Worm (Caenorhabditis elegans) whole organism, L4 larva: ENCODE data around the gene F59A1.15.

ENCODE experiments used
- F10B5.3 ChIP-seq: sonication (generic microtip); optimal IDR thresholded peaks from 2 replicates; lab custom pipeline; 2016; ENCODE audit warnings: mild to moderate bottlenecking, missing genetic modification characterization, missing compliant biosample characterization
- F37D6.2 ChIP-seq: sonication (generic microtip); optimal IDR thresholded peaks from 2 replicates; lab custom pipeline; 2016; ENCODE audit warnings: mild to moderate bottlenecking, missing genetic modification characterization, missing compliant biosample characterization
- F49E8.2 ChIP-seq: sonication (generic microtip); optimal IDR thresholded peaks from 2 replicates; lab custom pipeline; 2016; ENCODE audit warnings: missing compliant biosample characterization, mild to moderate bottlenecking, missing genetic modification characterization, borderline replicate concordance
- T20F7.1 ChIP-seq: fragments of 200-800 bp; sonication (Bioruptor generic); optimal IDR thresholded peaks from 2 replicates; lab custom pipeline; 2018; ENCODE audit warnings: mild to moderate bottlenecking, missing genetic modification characterization, missing compliant biosample characterization
- Y48G9A.11 ChIP-seq: fragments of 200-800 bp; sonication (Bioruptor generic); IDR thresholded peaks from 2 replicates; pipeline ENCODE4 v1.3.6; 2022; ENCODE audit warnings: missing genetic modification reagents, missing genetic modification characterization, missing compliant biosample characterization
- ZK337.2 ChIP-seq: fragments of 200-800 bp; sonication (Bioruptor generic); IDR thresholded peaks from 2 replicates; pipeline ENCODE4 v1.3.6; 2022; ENCODE audit warnings: missing genetic modification reagents, missing genetic modification characterization, missing compliant biosample characterization
- aha-1 ChIP-seq: fragments of 150-350 bp; peaks from one replicate; lab custom pipeline; 2014; ENCODE audit warnings: missing biosample characterization, missing genetic modification characterization
- ceh-20 ChIP-seq: fragments of 200-800 bp; sonication (Bioruptor generic); IDR thresholded peaks from 2 replicates; pipeline ENCODE4 v1.3.6; 2022; ENCODE audit warnings: missing genetic modification reagents, missing genetic modification characterization, missing compliant biosample characterization
- ceh-32 ChIP-seq: sonication (generic microtip); optimal IDR thresholded peaks from 2 replicates; lab custom pipeline; 2016; ENCODE audit warnings: mild to moderate bottlenecking, missing genetic modification characterization, missing compliant biosample characterization; ENCODE audit not compliant: poor library complexity
- ceh-62 ChIP-seq: sonication (generic microtip); optimal IDR thresholded peaks from 2 replicates; lab custom pipeline; 2017; ENCODE audit warnings: missing biosample characterization, missing genetic modification characterization
- ceh-82 ChIP-seq: sonication (generic microtip); optimal IDR thresholded peaks from 2 replicates; lab custom pipeline; 2017; ENCODE audit warnings: missing biosample characterization, missing genetic modification characterization
- ctbp-1 ChIP-seq: fragments of 200-800 bp; sonication (Bioruptor generic); IDR thresholded peaks from 2 replicates; pipeline ENCODE4 v1.3.6; 2022; ENCODE audit warnings: missing genetic modification reagents, missing genetic modification characterization, missing compliant biosample characterization
- daf-12 ChIP-seq: fragments of 150-350 bp; optimal IDR thresholded peaks from 2 replicates; lab custom pipeline; 2014; ENCODE audit warnings: missing biosample characterization, missing genetic modification reagents, missing genetic modification characterization
- daf-16 ChIP-seq, 3 experiments: sonication (generic microtip); optimal IDR thresholded peaks; 2 replicates each; lab custom pipeline; 2016 to 2017; ENCODE audit warnings: missing genetic modification characterization in 3 of 3, missing genetic modification reagents in 3 of 3, mild to moderate bottlenecking in 2 of 3, missing compliant biosample characterization in 2 of 3, missing biosample characterization in 1 of 3, moderate library complexity in 1 of 3
- daf-8 ChIP-seq: fragments of 200-800 bp; sonication (Bioruptor generic); IDR thresholded peaks from 2 replicates; pipeline ENCODE4 v1.3.6; 2022; ENCODE audit warnings: missing genetic modification characterization, missing compliant biosample characterization
- dmd-8 ChIP-seq: fragments of 200-800 bp; sonication (Bioruptor generic); IDR thresholded peaks from 2 replicates; pipeline ENCODE4 v1.3.6; 2022; ENCODE audit warnings: missing genetic modification characterization, missing compliant biosample characterization
- dpl-1 ChIP-seq: fragments of 150-350 bp; optimal IDR thresholded peaks from 2 replicates; lab custom pipeline; 2014; ENCODE audit warnings: missing biosample characterization, missing genetic modification reagents, missing genetic modification characterization
- duxl-1 ChIP-seq: sonication (generic microtip); optimal IDR thresholded peaks from 2 replicates; lab custom pipeline; 2016; ENCODE audit warnings: mild to moderate bottlenecking, missing genetic modification characterization, moderate library complexity, missing compliant biosample characterization; ENCODE audit not compliant: poor library complexity
- egl-27 ChIP-seq: sonication (generic microtip); optimal IDR thresholded peaks from 3 replicates; lab custom pipeline; 2017; ENCODE audit warnings: missing biosample characterization, missing genetic modification reagents, missing genetic modification characterization
- gei-8 ChIP-seq: fragments of 200-800 bp; sonication (Bioruptor generic); optimal IDR thresholded peaks from 2 replicates; lab custom pipeline; 2018; ENCODE audit warnings: mild to moderate bottlenecking, missing genetic modification characterization, missing compliant biosample characterization
- hif-1 ChIP-seq, 2 experiments: sonication (generic microtip); optimal IDR thresholded peaks; 2 replicates each; lab custom pipeline; 2016 to 2017; ENCODE audit warnings: missing compliant biosample characterization in 2 of 2, missing genetic modification characterization in 2 of 2, missing genetic modification reagents in 2 of 2, missing genotype in 2 of 2, mild to moderate bottlenecking in 1 of 2
- hlh-11 ChIP-seq: fragments of 200-800 bp; sonication (Bioruptor generic); optimal IDR thresholded peaks from 2 replicates; lab custom pipeline; 2018; ENCODE audit warnings: mild to moderate bottlenecking, missing genetic modification characterization, missing compliant biosample characterization
- hmg-1.1 ChIP-seq: fragments of 200-800 bp; sonication (Bioruptor generic); IDR thresholded peaks from 2 replicates; pipeline ENCODE4 v1.3.6; 2022; ENCODE audit warnings: missing genetic modification reagents, missing genetic modification characterization, missing compliant biosample characterization
- jun-1 ChIP-seq: fragments of 150-350 bp; optimal IDR thresholded peaks from 2 replicates; lab custom pipeline; 2014; ENCODE audit warnings: missing biosample characterization, missing genetic modification reagents, missing genetic modification characterization
- lim-7 ChIP-seq: fragments of 200-800 bp; sonication (Bioruptor generic); IDR thresholded peaks from 2 replicates; pipeline ENCODE4 v1.3.6; 2022; ENCODE audit warnings: missing genetic modification characterization, missing compliant biosample characterization
- lin-29 ChIP-seq: fragments of 200-800 bp; sonication (Bioruptor generic); IDR thresholded peaks from 2 replicates; pipeline ENCODE4 v1.3.6; 2022; ENCODE audit warnings: missing genetic modification reagents, missing genetic modification characterization, missing compliant biosample characterization
- lsy-2 ChIP-seq, 2 experiments: fragments of 150-350 bp in 1 of 2; sonication (generic microtip) in 1 of 2; optimal IDR thresholded peaks; 2 replicates each; lab custom pipeline; 2014 to 2017; ENCODE audit warnings: missing biosample characterization in 2 of 2, missing genetic modification characterization in 2 of 2
- madf-5 ChIP-seq, 2 experiments: fragments of 200-800 bp; sonication (Bioruptor generic); IDR thresholded peaks; 2 replicates each; pipeline ENCODE4 v1.3.6; 2022; ENCODE audit warnings: missing compliant biosample characterization in 2 of 2, missing genetic modification characterization in 2 of 2
- madf-9 ChIP-seq: fragments of 200-800 bp; sonication (Bioruptor generic); conservative IDR thresholded peaks from 2 replicates; pipeline ENCODE4 v1.3.6; 2022; ENCODE audit warnings: missing genetic modification reagents, missing genetic modification characterization, missing compliant biosample characterization
- mdl-1 ChIP-seq, 2 experiments: fragments of 150-350 bp in 1 of 2; sonication (generic microtip) in 1 of 2; optimal IDR thresholded peaks; 2 replicates each; lab custom pipeline; 2014 to 2017; ENCODE audit warnings: missing biosample characterization in 2 of 2, missing genetic modification characterization in 2 of 2
- mep-1 ChIP-seq: fragments of 150-350 bp; sonication (generic microtip); optimal IDR thresholded peaks from 3 replicates; lab custom pipeline; 2014; ENCODE audit warnings: missing biosample characterization, missing genetic modification characterization
- mes-2 ChIP-seq: sonication (generic microtip); optimal IDR thresholded peaks from 2 replicates; lab custom pipeline; 2016; ENCODE audit warnings: missing genotype, mild to moderate bottlenecking, missing genetic modification characterization, missing compliant biosample characterization; ENCODE audit not compliant: poor library complexity, severe bottlenecking
- nhr-10 ChIP-seq: fragments of 150-350 bp; optimal IDR thresholded peaks from 2 replicates; lab custom pipeline; 2014; ENCODE audit warnings: missing biosample characterization, missing genetic modification characterization
- nhr-102 ChIP-seq: sonication (generic microtip); optimal IDR thresholded peaks from 2 replicates; lab custom pipeline; 2016; ENCODE audit warnings: mild to moderate bottlenecking, missing genetic modification characterization, moderate library complexity, missing compliant biosample characterization
- nhr-11 ChIP-seq: fragments of 150-350 bp; optimal IDR thresholded peaks from 2 replicates; lab custom pipeline; 2014; ENCODE audit warnings: missing biosample characterization, missing genetic modification characterization
- nhr-41 ChIP-seq: fragments of 200-800 bp; sonication (Bioruptor generic); IDR thresholded peaks from 2 replicates; pipeline ENCODE4 v1.3.6; 2022; ENCODE audit warnings: missing genetic modification reagents, missing genetic modification characterization, missing compliant biosample characterization
- nhr-42 ChIP-seq: fragments of 200-800 bp; sonication (Bioruptor generic); IDR thresholded peaks from 2 replicates; pipeline ENCODE4 v1.3.6; 2022; ENCODE audit warnings: missing genetic modification characterization, missing compliant biosample characterization
- saeg-2 ChIP-seq: fragments of 200-800 bp; sonication (Bioruptor generic); IDR thresholded peaks from 2 replicates; pipeline ENCODE4 v1.3.6; 2022; ENCODE audit warnings: missing genetic modification reagents, missing genetic modification characterization, missing compliant biosample characterization
- sdz-12 ChIP-seq: fragments of 200-800 bp; sonication (Bioruptor generic); optimal IDR thresholded peaks from 2 replicates; lab custom pipeline; 2018; ENCODE audit warnings: mild to moderate bottlenecking, missing genetic modification characterization, missing compliant biosample characterization
- snpc-1.2 ChIP-seq: fragments of 200-800 bp; sonication (Bioruptor generic); IDR thresholded peaks from 2 replicates; pipeline ENCODE4 v1.3.6; 2022; ENCODE audit warnings: missing genetic modification reagents, missing genetic modification characterization, missing compliant biosample characterization
- snpc-4 ChIP-seq: fragments of 150-350 bp; optimal IDR thresholded peaks from 2 replicates; lab custom pipeline; 2014; ENCODE audit warnings: missing biosample characterization, missing genetic modification characterization
- spr-3 ChIP-seq: fragments of 200-800 bp; sonication (Bioruptor generic); optimal IDR thresholded peaks from 2 replicates; lab custom pipeline; 2018; ENCODE audit warnings: mild to moderate bottlenecking, missing genetic modification characterization, missing compliant biosample characterization
- unc-130 ChIP-seq: sonication (generic microtip); optimal IDR thresholded peaks from 2 replicates; lab custom pipeline; 2016; ENCODE audit warnings: missing genetic modification reagents, missing genetic modification characterization, missing compliant biosample characterization
- unc-62 ChIP-seq, 3 experiments: fragments of 150-350 bp in 1 of 3; sonication (generic microtip); optimal IDR thresholded peaks in 2 of 3; peaks in 1 of 3; 1 replicate in 1 of 3; 2 replicates in 2 of 3; lab custom pipeline; 2014 to 2017; ENCODE audit warnings: missing biosample characterization in 3 of 3, missing genetic modification characterization in 3 of 3, missing genetic modification reagents in 3 of 3, missing genotype in 1 of 3
- zip-2 ChIP-seq: fragments of 150-350 bp; optimal IDR thresholded peaks from 2 replicates; lab custom pipeline; 2014; ENCODE audit warnings: missing biosample characterization, missing genetic modification characterization
- ztf-7 ChIP-seq: fragments of 150-350 bp; optimal IDR thresholded peaks from 2 replicates; lab custom pipeline; 2014; ENCODE audit warnings: missing biosample characterization, missing genetic modification characterization

Gene F59A1.15

ce11 chrV:17683763-17684162 is at the start of gene F59A1.15:
Gene F59A1.15, minus strand, starts transcription at chrV:17683863.
- TF ChIP-seq mdl-1 (tag; optimal IDR thresholded peaks at IDR 0.05; lab: Kevin White, UChicago) (no peak), lim-7 (GFP tag; lab: Robert Waterston, UW) (no peak), mep-1 (no peak), ceh-20 (GFP tag; lab: Robert Waterston, UW) (no peak), daf-8 (no peak), ZK337.2 (GFP tag; lab: Robert Waterston, UW) (no peak)

ce11 chrV:17732516-17732915 is 48.9 kb upstream of the F59A1.15 start, which contains the start of gene twk-42:
Gene twk-42, minus strand, starts transcription at chrV:17732616.
- TF ChIP-seq nhr-41 (GFP tag; lab: Robert Waterston, UW) = no peak
- TF ChIP-seq mes-2 (tag; lab: Kevin White, UChicago) = no peak
- no peak for TF ChIP-seq nhr-102
- TF ChIP-seq duxl-1 (tag; lab: Kevin White, UChicago) = no peak
- no peak for TF ChIP-seq dmd-8 (GFP tag; lab: Robert Waterston, UW)
- TF ChIP-seq egl-27 (tag; lab: Kevin White, UChicago) = no peak
- TF ChIP-seq hmg-1.1 (GFP tag; lab: Robert Waterston, UW) = no peak
- TF ChIP-seq F10B5.3 (tag; lab: Kevin White, UChicago) = no peak
- TF ChIP-seq lsy-2 (tag; optimal IDR thresholded peaks at IDR 0.05; lab: Kevin White, UChicago) = no peak
- TF ChIP-seq ceh-32 (tag; lab: Kevin White, UChicago) = no peak

- TF ChIP-seq nhr-102 (no peak), jun-1 (tag; lab: Kevin White, UChicago) (no peak), aha-1 (tag; lab: Kevin White, UChicago) (no peak), F37D6.2 (tag; lab: Kevin White, UChicago) (no peak), sdz-12 (GFP tag; lab: Kevin White, UChicago) (no peak), ctbp-1 (no peak), nhr-42 (no peak), ceh-20 (GFP tag; lab: Robert Waterston, UW) (0 out of 2 replicates have a peak, but pooled peaks have one; percentile 29), unc-62 (GFP tag; optimal IDR thresholded peaks at IDR 0.05 in 1 of 2; lab: Kevin White, UChicago) (peak in 1 of 2 experiments; percentile 96), unc-62 (tag; optimal IDR thresholded peaks at IDR 0.05; lab: Kevin White, UChicago) (no peak), hif-1 (tag; optimal IDR thresholded peaks at IDR 0.05; lab: Kevin White, UChicago) (no peak), ZK337.2 (GFP tag; lab: Robert Waterston, UW) (no peak), zip-2 (tag; lab: Kevin White, UChicago) (no peak), dpl-1 (GFP tag; lab: Kevin White, UChicago) (no peak), ztf-7 (tag; lab: Kevin White, UChicago) (no peak), T20F7.1 (no peak), hlh-11 (tag; lab: Kevin White, UChicago) (peak; percentile 38), dmd-8 (GFP tag; lab: Robert Waterston, UW) (no peak), daf-16 (GFP tag; optimal IDR thresholded peaks at IDR 0.05; lab: Kevin White, UChicago) (peak in 1 of 2 experiments; percentile 40), daf-16 (tag; optimal IDR thresholded peaks at IDR 0.05; lab: Kevin White, UChicago) (no peak), F49E8.2 (no peak), gei-8 (GFP tag; lab: Kevin White, UChicago) (no peak), ceh-82 (no peak), mep-1 (no peak), nhr-10 (no peak), ceh-62 (tag; lab: Kevin White, UChicago) (no peak), madf-5 (GFP tag; IDR thresholded peaks at IDR 0.05; lab: Robert Waterston, UW) (no peak), snpc-1.2 (GFP tag; lab: Robert Waterston, UW) (no peak), saeg-2 (GFP tag; lab: Robert Waterston, UW) (no peak), Y48G9A.11 (no peak), madf-9 (no peak), unc-130 (GFP tag; lab: Kevin White, UChicago) (no peak), nhr-11 (tag; lab: Kevin White, UChicago) (peak; percentile 60), mes-2 (tag; lab: Kevin White, UChicago) (no peak), daf-12 (tag; lab: Kevin White, UChicago) (no peak), lin-29 (GFP tag; lab: Robert Waterston, UW) (no peak), snpc-4 (tag; lab: Kevin White, UChicago) (no peak), spr-3 (no peak)
Observed at ce11 chrV:17728757-17729156, 45.1 kb upstream of the F59A1.15 start.
